Fruit fly (Drosophila melanogaster) Kc167 (cell line): ENCODE results near the gene CG12011.

Experiments used
- Myc ChIP-seq: fragments of >200 bp; optimal IDR thresholded peaks from 2 replicates; lab custom pipeline; 2017; ENCODE audit warnings: missing external identifiers
- Sin3A ChIP-seq: fragments of >200 bp; optimal IDR thresholded peaks from 2 replicates; lab custom pipeline; 2018; ENCODE audit warnings: missing external identifiers
- h ChIP-seq: fragments of >200 bp; optimal IDR thresholded peaks from 3 replicates; lab custom pipeline; 2018; ENCODE audit warnings: missing external identifiers
- insv ChIP-seq: fragments of >200 bp; optimal IDR thresholded peaks from 3 replicates; lab custom pipeline; 2018; ENCODE audit warnings: missing external identifiers
- psq ChIP-seq: fragments of >200 bp; optimal IDR thresholded peaks from 2 replicates; lab custom pipeline; 2017; ENCODE audit warnings: missing external identifiers
- ttk ChIP-seq: sonication (Bioruptor generic); optimal IDR thresholded peaks from 2 replicates; lab custom pipeline; 2017; ENCODE audit warnings: missing external identifiers

Gene CG12011

dm6 chr3L:1694317-1694716, at the start of gene CG12011:
TSS of gene CG12011 (plus strand) at chr3L:1694617.
- TF ChIP-seq ttk (lab: Kevin White, UChicago): no peak
- no peak for TF ChIP-seq Sin3A
- no peak for TF ChIP-seq h (lab: Kevin White, UChicago)
- TF ChIP-seq insv (lab: Kevin White, UChicago): no peak

dm6 chr3L:1644920-1645567, 49.4 kb upstream of the CG12011 start, which contains the start of the genes alphaCOP and CG13919:
TSS of gene alphaCOP (minus strand) at chr3L:1645199.
TSS of gene CG13919 (plus strand) at chr3L:1645467.
- TF ChIP-seq h (lab: Kevin White, UChicago) (no peak), Myc (lab: Kevin White, UChicago) (no peak), insv (lab: Kevin White, UChicago) (no peak), Sin3A (no peak), psq (lab: Kevin White, UChicago) (no peak)

- TF ChIP-seq insv (lab: Kevin White, UChicago): no peak
- no peak for TF ChIP-seq ttk (lab: Kevin White, UChicago)
- TF ChIP-seq Myc (lab: Kevin White, UChicago): no peak
- no peak for TF ChIP-seq Sin3A
- TF ChIP-seq psq (lab: Kevin White, UChicago): no peak
- no peak for TF ChIP-seq h (lab: Kevin White, UChicago)
Observed at dm6 chr3L:1647276-1647919, 47.0 kb upstream of the CG12011 start, which contains the start of the genes CG17249 and Bro. TSS of gene CG17249 (minus strand) at chr3L:1647464. TSS of gene Bro (plus strand) at chr3L:1647869.

- TF ChIP-seq psq (lab: Kevin White, UChicago) (no peak), Myc (lab: Kevin White, UChicago) (no peak), h (lab: Kevin White, UChicago) (no peak), ttk (lab: Kevin White, UChicago) (no peak), insv (lab: Kevin White, UChicago) (no peak), Sin3A (no peak)
Observed at dm6 chr3L:1648690-1649355, 45.6 kb upstream of the CG12011 start, which contains the start of gene CG13920. TSS of gene CG13920 (plus strand) at chr3L:1648944.

- TF ChIP-seq ttk (lab: Kevin White, UChicago): no peak
- no peak for TF ChIP-seq h (lab: Kevin White, UChicago)
- TF ChIP-seq insv (lab: Kevin White, UChicago): no peak
- no peak for TF ChIP-seq Sin3A
- TF ChIP-seq psq (lab: Kevin White, UChicago): no peak
- TF ChIP-seq Myc (lab: Kevin White, UChicago): no peak
Observed at dm6 chr3L:1649363-1649762, 45.1 kb upstream of the CG12011 start.

dm6 chr3L:1652700-1653200, 41.7 kb upstream of the CG12011 start, which contains the start of the genes CG7970 and Vta1:
TSS of gene CG7970 (plus strand) at chr3L:1652750.
TSS of gene Vta1 (minus strand) at chr3L:1652900.
- TF ChIP-seq Sin3A: no peak
- no peak for TF ChIP-seq insv (lab: Kevin White, UChicago)
- TF ChIP-seq psq (lab: Kevin White, UChicago): no peak
- no peak for TF ChIP-seq Myc (lab: Kevin White, UChicago)
- no peak for TF ChIP-seq h (lab: Kevin White, UChicago)
- TF ChIP-seq ttk (lab: Kevin White, UChicago): no peak

- TF ChIP-seq h (lab: Kevin White, UChicago) (no peak), ttk (lab: Kevin White, UChicago) (no peak), insv (lab: Kevin White, UChicago) (no peak), Sin3A (no peak)
Observed at dm6 chr3L:1653752-1654151, 40.7 kb upstream of the CG12011 start.

dm6 chr3L:1661738-1662370, 32.6 kb upstream of the CG12011 start:
- TF ChIP-seq psq (lab: Kevin White, UChicago): no peak
- TF ChIP-seq insv (lab: Kevin White, UChicago): no peak
- no peak for TF ChIP-seq h (lab: Kevin White, UChicago)
- no peak for TF ChIP-seq ttk (lab: Kevin White, UChicago)
- TF ChIP-seq Sin3A: no peak
- TF ChIP-seq Myc (lab: Kevin White, UChicago): no peak

dm6 chr3L:1663531-1663930, 30.9 kb upstream of the CG12011 start:
- no peak for TF ChIP-seq Sin3A
- no peak for TF ChIP-seq ttk (lab: Kevin White, UChicago)
- TF ChIP-seq insv (lab: Kevin White, UChicago): no peak
- no peak for TF ChIP-seq h (lab: Kevin White, UChicago)
- no peak for TF ChIP-seq Myc (lab: Kevin White, UChicago)
- no peak for TF ChIP-seq psq (lab: Kevin White, UChicago)

dm6 chr3L:1664205-1664604, 30.2 kb upstream of the CG12011 start:
- TF ChIP-seq ttk (lab: Kevin White, UChicago) (peak; percentile 82), h (lab: Kevin White, UChicago) (no peak), Sin3A (no peak)

dm6 chr3L:1664876-1665275, 29.5 kb upstream of the CG12011 start, which contains the start of the genes Srrm234 and CG7974:
TSS of gene Srrm234 (minus strand) at chr3L:1665064.
TSS of gene CG7974 (plus strand) at chr3L:1665138.
- TF ChIP-seq h (lab: Kevin White, UChicago) (no peak), psq (lab: Kevin White, UChicago) (no peak), Sin3A (no peak), Myc (lab: Kevin White, UChicago) (no peak), ttk (lab: Kevin White, UChicago) (no peak), insv (lab: Kevin White, UChicago) (no peak)
